Fruit fly (Drosophila melanogaster) whole organism, embryonic: ENCODE data around the gene Nthl1.

Experiments
- Adf1 ChIP-seq: fragments of 200-800 bp; sonication (Bioruptor generic); IDR thresholded peaks from 2 replicates; pipeline ENCODE4 v1.3.6; 2022; ENCODE audit warnings: missing biosample characterization, missing genetic modification characterization
- Bdp1 ChIP-seq: fragments of 200-800 bp; sonication (Bioruptor generic); optimal IDR thresholded peaks from 3 replicates; lab custom pipeline; 2016; ENCODE audit warnings: missing biosample characterization, missing genetic modification characterization
- BtbVII ChIP-seq: fragments of 200-800 bp; sonication (Bioruptor generic); optimal IDR thresholded peaks from 3 replicates; lab custom pipeline; 2017; ENCODE audit warnings: missing biosample characterization, mild to moderate bottlenecking, missing genetic modification characterization
- CG10462 ChIP-seq: fragments of 200-800 bp; sonication (Bioruptor generic); optimal IDR thresholded peaks from 2 replicates; lab custom pipeline; 2016; ENCODE audit warnings: missing biosample characterization, missing genetic modification characterization
- CG10654 ChIP-seq: fragments of 200-800 bp; sonication (Bioruptor generic); optimal IDR thresholded peaks from 2 replicates; lab custom pipeline; 2016; ENCODE audit warnings: missing biosample characterization, missing genetic modification characterization
- CG10959 ChIP-seq: fragments of 200-800 bp; sonication (Bioruptor generic); IDR thresholded peaks from 2 replicates; pipeline ENCODE4 v1.3.6; 2022; ENCODE audit warnings: missing biosample characterization, missing genetic modification characterization
- CG11398 ChIP-seq: fragments of 200-800 bp; sonication (Bioruptor generic); optimal IDR thresholded peaks from 2 replicates; lab custom pipeline; 2016; ENCODE audit warnings: missing biosample characterization, missing genetic modification characterization
- CG12104 ChIP-seq: fragments of 200-800 bp; sonication (Bioruptor generic); optimal IDR thresholded peaks from 3 replicates; lab custom pipeline; 2016; ENCODE audit warnings: missing biosample characterization, missing genetic modification characterization
- CG12769 ChIP-seq: fragments of 200-800 bp; sonication (Bioruptor generic); optimal IDR thresholded peaks from 2 replicates; lab custom pipeline; 2019; ENCODE audit warnings: missing biosample characterization, mild to moderate bottlenecking, missing genetic modification characterization, moderate library complexity
- CG12942 ChIP-seq: fragments of 200-800 bp; sonication (Bioruptor generic); optimal IDR thresholded peaks from 3 replicates; lab custom pipeline; 2016; ENCODE audit warnings: missing biosample characterization, missing genetic modification characterization
- CG13123 ChIP-seq: fragments of 200-800 bp; sonication (Bioruptor generic); optimal IDR thresholded peaks from 2 replicates; lab custom pipeline; 2016; ENCODE audit warnings: missing biosample characterization, missing genetic modification characterization
- CG14710 ChIP-seq: fragments of 200-800 bp; sonication (Bioruptor generic); optimal IDR thresholded peaks from 3 replicates; lab custom pipeline; 2019; ENCODE audit warnings: missing biosample characterization, mild to moderate bottlenecking, missing genetic modification characterization, moderate library complexity
- CG17912 ChIP-seq: fragments of 200-800 bp; sonication (Bioruptor generic); optimal IDR thresholded peaks from 2 replicates; lab custom pipeline; 2018; ENCODE audit warnings: missing biosample characterization, mild to moderate bottlenecking, missing genetic modification characterization
- CG2199 ChIP-seq: fragments of 200-800 bp; sonication (Bioruptor generic); IDR thresholded peaks from 3 replicates; pipeline ENCODE4 v1.3.6; 2022; ENCODE audit warnings: missing biosample characterization, missing genetic modification characterization
- CG30403 ChIP-seq: fragments of 200-800 bp; sonication (Bioruptor generic); optimal IDR thresholded peaks from 3 replicates; lab custom pipeline; 2016; ENCODE audit warnings: missing biosample characterization, missing genetic modification characterization
- CG3281 ChIP-seq: fragments of 200-800 bp; sonication (Bioruptor generic); optimal IDR thresholded peaks from 3 replicates; lab custom pipeline; 2017; ENCODE audit warnings: missing biosample characterization, mild to moderate bottlenecking, missing genetic modification characterization
- CG42726 ChIP-seq: fragments of 200-800 bp; sonication (Bioruptor generic); IDR thresholded peaks from 2 replicates; pipeline ENCODE4 v1.3.6; 2022; ENCODE audit warnings: missing biosample characterization, missing genetic modification characterization; ENCODE audit not compliant: partially characterized antibody
- CG4328 ChIP-seq: fragments of 200-800 bp; sonication (Bioruptor generic); optimal IDR thresholded peaks from 3 replicates; lab custom pipeline; 2017; ENCODE audit warnings: missing biosample characterization, missing genetic modification reagents, missing genetic modification characterization
- CG4424 ChIP-seq: fragments of 200-800 bp; sonication (Bioruptor generic); optimal IDR thresholded peaks from 3 replicates; lab custom pipeline; 2016; ENCODE audit warnings: missing biosample characterization, missing genetic modification characterization
- CG9609 ChIP-seq: fragments of 200-800 bp; sonication (Bioruptor generic); optimal IDR thresholded peaks from 3 replicates; lab custom pipeline; 2016; ENCODE audit warnings: missing biosample characterization, missing genetic modification characterization
- Dbx ChIP-seq: fragments of 200-800 bp; sonication (Bioruptor generic); IDR thresholded peaks from 3 replicates; pipeline ENCODE4 v1.3.6; 2022; ENCODE audit warnings: missing biosample characterization, missing genetic modification characterization
- Ets97D ChIP-seq: fragments of 200-800 bp; sonication (Bioruptor generic); optimal IDR thresholded peaks from 3 replicates; lab custom pipeline; 2016; ENCODE audit warnings: missing biosample characterization, missing genetic modification characterization
- Gug ChIP-seq: fragments of 200-800 bp; sonication (Bioruptor generic); IDR thresholded peaks from 4 replicates; pipeline ENCODE4 v1.3.6; 2022; ENCODE audit warnings: missing biosample characterization, missing genetic modification characterization
- HLH3B ChIP-seq: fragments of 200-800 bp; sonication (Bioruptor generic); IDR thresholded peaks from 2 replicates; pipeline ENCODE4 v1.3.6; 2022; ENCODE audit warnings: missing biosample characterization, missing genetic modification characterization
- HLH4C ChIP-seq: fragments of 200-800 bp; sonication (Bioruptor generic); IDR thresholded peaks from 3 replicates; pipeline ENCODE4 v1.3.6; 2022; ENCODE audit warnings: missing biosample characterization, missing genetic modification characterization; ENCODE audit not compliant: partially characterized antibody
- HmgZ ChIP-seq: fragments of 200-800 bp; sonication (Bioruptor generic); optimal IDR thresholded peaks from 2 replicates; lab custom pipeline; 2018; ENCODE audit warnings: missing biosample characterization, mild to moderate bottlenecking, missing genetic modification characterization
- Mad ChIP-seq: fragments of 200-800 bp; sonication (Bioruptor generic); optimal IDR thresholded peaks from 2 replicates; lab custom pipeline; 2016; ENCODE audit warnings: missing biosample characterization, missing genetic modification characterization
- NfI ChIP-seq: fragments of 200-800 bp; sonication (Bioruptor generic); optimal IDR thresholded peaks from 3 replicates; lab custom pipeline; 2018; ENCODE audit warnings: missing biosample characterization, mild to moderate bottlenecking, missing genetic modification characterization, moderate library complexity
- Spps ChIP-seq: fragments of 200-800 bp; sonication (Bioruptor generic); optimal IDR thresholded peaks from 2 replicates; lab custom pipeline; 2018; ENCODE audit warnings: missing biosample characterization, mild to moderate bottlenecking, missing genetic modification characterization
- Trl ChIP-seq, 3 experiments: fragments of >200 bp in 2 of 3; fragments of 200-800 bp in 1 of 3; sonication (Bioruptor generic) in 1 of 3; optimal IDR thresholded peaks; 2 replicates in 1 of 3; 3 replicates in 2 of 3; lab custom pipeline; 2016 to 2017; ENCODE audit warnings: missing biosample characterization in 1 of 3, missing genetic modification characterization in 1 of 3
- az2 ChIP-seq: fragments of 200-800 bp; sonication (Bioruptor generic); optimal IDR thresholded peaks from 3 replicates; lab custom pipeline; 2016; ENCODE audit warnings: missing biosample characterization, missing genetic modification characterization
- bab2 ChIP-seq: fragments of 200-800 bp; sonication (Bioruptor generic); optimal IDR thresholded peaks from 2 replicates; lab custom pipeline; 2016; ENCODE audit warnings: missing biosample characterization, missing genetic modification characterization
- bbx ChIP-seq: fragments of 200-800 bp; sonication (Bioruptor generic); IDR thresholded peaks from 2 replicates; pipeline ENCODE4 v1.3.6; 2022; ENCODE audit warnings: missing biosample characterization, missing genetic modification characterization; ENCODE audit not compliant: partially characterized antibody
- bsh ChIP-seq, 2 experiments: fragments of 200-800 bp; sonication (Bioruptor generic); optimal IDR thresholded peaks; 2 replicates each; lab custom pipeline; 2017 to 2018; ENCODE audit warnings: mild to moderate bottlenecking in 2 of 2, missing biosample characterization in 2 of 2, missing genetic modification characterization in 2 of 2, moderate library complexity in 1 of 2
- cas ChIP-seq: fragments of 200-800 bp; sonication (Bioruptor generic); IDR thresholded peaks from 2 replicates; pipeline ENCODE4 v1.3.6; 2022; ENCODE audit warnings: missing biosample characterization, missing genetic modification characterization
- fd64A ChIP-seq: fragments of 200-800 bp; sonication (Bioruptor generic); optimal IDR thresholded peaks from 3 replicates; lab custom pipeline; 2018; ENCODE audit warnings: missing biosample characterization, mild to moderate bottlenecking, missing genetic modification characterization
- kay ChIP-seq: fragments of 200-800 bp; sonication (Bioruptor generic); optimal IDR thresholded peaks from 2 replicates; lab custom pipeline; 2016; ENCODE audit warnings: missing biosample characterization, missing genetic modification characterization
- kni ChIP-seq: fragments of 200-800 bp; sonication (Bioruptor generic); optimal IDR thresholded peaks from 3 replicates; lab custom pipeline; 2017; ENCODE audit warnings: mild to moderate bottlenecking, missing biosample characterization, missing genetic modification reagents, missing genetic modification characterization
- lab ChIP-seq: fragments of 200-800 bp; sonication (Bioruptor generic); optimal IDR thresholded peaks from 3 replicates; lab custom pipeline; 2017; ENCODE audit warnings: missing biosample characterization, missing genetic modification characterization, mild to moderate bottlenecking, moderate library complexity, missing genetic modification reagents
- nerfin-2 ChIP-seq: fragments of 200-800 bp; sonication (Bioruptor generic); IDR thresholded peaks from 2 replicates; pipeline ENCODE4 v1.3.6; 2022; ENCODE audit warnings: missing biosample characterization, missing genetic modification characterization; ENCODE audit not compliant: partially characterized antibody
- nmo ChIP-seq: fragments of 200-800 bp; sonication (Bioruptor generic); optimal IDR thresholded peaks from 2 replicates; lab custom pipeline; 2018; ENCODE audit warnings: missing biosample characterization, mild to moderate bottlenecking, missing genetic modification characterization, moderate library complexity
- sima ChIP-seq: fragments of 200-800 bp; sonication (Bioruptor generic); optimal IDR thresholded peaks from 2 replicates; lab custom pipeline; 2016; ENCODE audit warnings: missing biosample characterization, missing genetic modification characterization
- slbo ChIP-seq: fragments of 200-800 bp; sonication (Bioruptor generic); IDR thresholded peaks from 2 replicates; pipeline ENCODE4 v1.3.6; 2022; ENCODE audit warnings: missing biosample characterization, missing genetic modification characterization
- slou ChIP-seq: fragments of 200-800 bp; sonication (Bioruptor generic); optimal IDR thresholded peaks from 3 replicates; lab custom pipeline; 2016; ENCODE audit warnings: missing biosample characterization, missing genetic modification characterization
- sqz ChIP-seq: fragments of 200-800 bp; sonication (Bioruptor generic); optimal IDR thresholded peaks from 3 replicates; lab custom pipeline; 2018; ENCODE audit warnings: missing biosample characterization, mild to moderate bottlenecking, missing genetic modification characterization
- stwl ChIP-seq: fragments of 200-800 bp; sonication (Bioruptor generic); optimal IDR thresholded peaks from 3 replicates; lab custom pipeline; 2018; ENCODE audit warnings: missing biosample characterization, mild to moderate bottlenecking, missing genetic modification characterization, moderate library complexity
- tll ChIP-seq, 2 experiments: fragments of 200-800 bp in 1 of 2; fragments of >200 bp in 1 of 2; sonication (Bioruptor generic) in 1 of 2; optimal IDR thresholded peaks; 2 replicates each; lab custom pipeline; 2017 to 2019; ENCODE audit warnings: missing biosample characterization in 2 of 2, missing genetic modification characterization in 2 of 2, mild to moderate bottlenecking in 1 of 2, moderate library complexity in 1 of 2
- unc-4 ChIP-seq: fragments of 200-800 bp; sonication (Bioruptor generic); IDR thresholded peaks from 2 replicates; pipeline ENCODE4 v1.3.6; 2022; ENCODE audit warnings: missing biosample characterization, missing genetic modification characterization; ENCODE audit not compliant: partially characterized antibody

The Nthl1 gene

dm6 chr2L:20889857-20890606, 37.6 kb downstream of the Nthl1 start (continued):
- TF ChIP-seq az2 (peak; percentile 24), Gug (GFP tag; lab: Robert Waterston, UW) (no peak), CG12942 (GFP tag; lab: Kevin White, UChicago) (no peak), bsh (GFP tag; optimal IDR thresholded peaks at IDR 0.05; lab: Kevin White, UChicago) (peak in 1 of 2 experiments; percentile 47), HmgZ (no peak), CG17912 (GFP tag; lab: Kevin White, UChicago) (no peak), Trl (optimal IDR thresholded peaks at IDR 0.05; lab: Kevin White, UChicago) (peak; percentile 68 to 78), Trl (GFP tag; optimal IDR thresholded peaks at IDR 0.05; lab: Kevin White, UChicago) (no peak), HLH4C (GFP tag; lab: Robert Waterston, UW) (no peak), CG13123 (GFP tag; lab: Kevin White, UChicago) (no peak), fd64A (GFP tag; lab: Kevin White, UChicago) (peak; percentile 36), stwl (tag; lab: Kevin White, UChicago) (no peak), CG42726 (GFP tag; lab: Robert Waterston, UW) (no peak), CG10654 (peak; percentile 25), tll (GFP tag; optimal IDR thresholded peaks at IDR 0.05; lab: Kevin White, UChicago) (no peak), nmo (GFP tag; lab: Kevin White, UChicago) (peak; percentile 42), Mad (GFP tag; lab: Kevin White, UChicago) (no peak), bab2 (GFP tag; lab: Kevin White, UChicago) (peak; percentile 15), Dbx (no peak), CG4328 (GFP tag; lab: Kevin White, UChicago) (no peak), CG4424 (GFP tag; lab: Kevin White, UChicago) (peak; percentile 37), Adf1 (GFP tag; lab: Robert Waterston, UW) (no peak), kni (GFP tag; lab: Kevin White, UChicago) (peak; percentile 57), CG12104 (GFP tag; lab: Kevin White, UChicago) (no peak), CG10959 (GFP tag; lab: Robert Waterston, UW) (no peak), CG12769 (tag; lab: Kevin White, UChicago) (peak; percentile 80), CG30403 (GFP tag; lab: Kevin White, UChicago) (peak; percentile 48), kay (no peak), CG14710 (tag; lab: Kevin White, UChicago) (peak; percentile 36), CG10462 (GFP tag; lab: Kevin White, UChicago) (no peak), Ets97D (GFP tag; lab: Kevin White, UChicago) (no peak), Spps (tag; lab: Kevin White, UChicago) (peak; percentile 3), slou (GFP tag; lab: Kevin White, UChicago) (no peak), unc-4 (no peak), sima (GFP tag; lab: Kevin White, UChicago) (peak; percentile 29), sqz (GFP tag; lab: Kevin White, UChicago) (no peak), CG3281 (GFP tag; lab: Kevin White, UChicago) (peak; percentile 14), CG2199 (GFP tag; lab: Robert Waterston, UW) (no peak), Bdp1 (GFP tag; lab: Kevin White, UChicago) (peak; percentile 7), nerfin-2 (GFP tag; lab: Robert Waterston, UW) (no peak), slbo (GFP tag; lab: Robert Waterston, UW) (peak; percentile 34; the same call in 1 of the 2 replicates), CG11398 (GFP tag; lab: Kevin White, UChicago) (peak; percentile 2), lab (GFP tag; lab: Kevin White, UChicago) (peak; percentile 53), HLH3B (GFP tag; lab: Robert Waterston, UW) (peak; percentile 9; the same call in 1 of the 2 replicates), CG9609 (GFP tag; lab: Kevin White, UChicago) (no peak), NfI (GFP tag; lab: Kevin White, UChicago) (no peak), bbx (GFP tag; lab: Robert Waterston, UW) (no peak), cas (GFP tag; lab: Robert Waterston, UW) (no peak), BtbVII (GFP tag; lab: Kevin White, UChicago) (peak; percentile 23)
